Fruit fly (Drosophila melanogaster): Measurements from ENCODE around the gene Or67d.
A peak's percentile ranks its signal among the peaks of the same experiment; 100 is the strongest.

Gene Or67d

DNA sequence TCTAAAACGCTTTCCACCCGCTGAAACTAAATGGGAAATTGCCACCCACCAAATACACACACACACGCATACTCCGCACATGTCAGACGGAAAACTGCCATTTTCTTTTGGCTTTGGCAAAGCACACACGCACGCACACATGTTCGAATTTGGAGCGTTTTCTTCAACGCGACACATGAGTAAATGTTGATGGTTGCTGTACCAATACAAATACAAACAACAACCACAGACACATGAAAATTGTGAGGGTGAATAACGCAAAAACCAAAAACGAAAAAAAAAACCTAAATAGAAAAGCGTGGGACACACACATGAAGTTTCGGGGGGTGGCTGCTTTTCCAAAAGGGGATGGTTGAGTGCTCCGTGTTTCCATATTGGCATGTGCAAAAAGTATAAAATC, 36.5 kb downstream of the Or67d start:
- TF ChIP-seq woc (GFP tag; optimal IDR thresholded peaks at IDR 0.05) (no peak), dsf (GFP tag; optimal IDR thresholded peaks at IDR 0.05; ENCODE audit: borderline replicate concordance) (no peak), rgr (GFP tag; optimal IDR thresholded peaks at IDR 0.05) (no peak), CrebA (GFP tag; optimal IDR thresholded peaks at IDR 0.05; ENCODE audit: borderline replicate concordance) (no peak), GATAd (GFP tag; optimal IDR thresholded peaks at IDR 0.05) (no peak), HLH106 (tag; optimal IDR thresholded peaks at IDR 0.05) (no peak), jim (GFP tag; optimal IDR thresholded peaks at IDR 0.05) (no peak), h (GFP tag; optimal IDR thresholded peaks at IDR 0.05) (no peak), OdsH (GFP tag; optimal IDR thresholded peaks at IDR 0.05) (no peak), dl (GFP tag; optimal IDR thresholded peaks at IDR 0.05; ENCODE audit: insufficient read depth in 1 of 2, partially characterized antibody in 2 of 2) (no peak), ey (GFP tag; optimal IDR thresholded peaks at IDR 0.05) (no peak), Hnf4 (GFP tag; optimal IDR thresholded peaks at IDR 0.05) (no peak), psq (GFP tag; optimal IDR thresholded peaks at IDR 0.05) (no peak), pan (optimal IDR thresholded peaks at IDR 0.05) (no peak), dmrt93B (GFP tag; optimal IDR thresholded peaks at IDR 0.05) (no peak), CG32264 (GFP tag; optimal IDR thresholded peaks at IDR 0.05) (no peak), foxo (GFP tag; optimal IDR thresholded peaks at IDR 0.05) (no peak), br (GFP tag; optimal IDR thresholded peaks at IDR 0.05) (no peak), sage (GFP tag; optimal IDR thresholded peaks at IDR 0.05) (no peak), lola (GFP tag; optimal IDR thresholded peaks at IDR 0.05) (no peak)

DNA sequence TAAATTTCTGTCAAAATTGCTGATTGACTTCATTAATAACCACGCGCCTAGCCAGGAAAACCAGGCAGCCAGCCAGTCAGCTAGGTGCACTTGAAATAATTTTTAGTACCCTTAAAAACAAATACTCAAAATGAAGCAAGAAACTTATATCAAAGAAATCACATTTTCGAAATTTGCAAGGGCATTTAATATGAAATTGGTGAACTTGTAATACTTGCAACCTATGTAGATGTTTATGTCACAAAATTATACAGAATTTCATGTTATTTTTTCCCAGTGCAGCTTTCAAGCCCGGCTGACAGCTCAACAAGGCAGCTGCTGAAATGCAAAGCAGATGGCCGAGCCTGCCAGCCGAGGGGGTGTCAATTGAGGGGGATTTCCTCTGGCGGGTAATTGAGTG, 41.9 kb downstream of the Or67d start:
- no peak for TF ChIP-seq usp (GFP tag; optimal IDR thresholded peaks at IDR 0.05)
- no peak for TF ChIP-seq tai (GFP tag; optimal IDR thresholded peaks at IDR 0.05)
- no peak for TF ChIP-seq h (GFP tag; optimal IDR thresholded peaks at IDR 0.05)
- no peak for TF ChIP-seq dmrt93B (GFP tag; optimal IDR thresholded peaks at IDR 0.05)

DNA sequence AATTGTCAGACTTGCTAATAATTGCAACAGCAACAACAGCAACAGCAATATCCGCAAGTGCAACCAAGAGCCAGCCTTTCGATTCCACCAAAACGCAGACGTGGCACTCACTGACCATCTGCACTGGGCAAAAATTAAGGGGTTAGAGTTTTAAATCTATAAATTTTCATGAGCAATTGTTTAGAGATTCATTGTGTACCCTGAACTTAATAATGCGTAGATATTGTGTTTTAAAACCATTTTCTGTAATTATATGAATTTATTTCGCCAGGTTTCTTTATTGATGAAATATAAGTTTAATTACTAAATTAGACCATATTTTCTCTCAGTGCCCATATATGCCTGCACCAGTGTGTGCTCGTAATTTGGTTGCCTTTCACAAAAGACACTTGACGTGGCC, 42.8 kb downstream of the Or67d start:
- TF ChIP-seq Sp1 (GFP tag; optimal IDR thresholded peaks at IDR 0.05) (peak; percentile 44), sage (GFP tag; optimal IDR thresholded peaks at IDR 0.05) (peak; percentile 22), rgr (GFP tag; optimal IDR thresholded peaks at IDR 0.05) (peak; percentile 34), Hr78 (GFP tag; optimal IDR thresholded peaks at IDR 0.05) (no peak), foxo (GFP tag; optimal IDR thresholded peaks at IDR 0.05) (peak in 1 of 2 experiments; percentile 67), OdsH (GFP tag; optimal IDR thresholded peaks at IDR 0.05) (peak; percentile 57), Abd-B (GFP tag; optimal IDR thresholded peaks at IDR 0.05) (no peak), HLH106 (tag; optimal IDR thresholded peaks at IDR 0.05) (peak; percentile 56), br (GFP tag; optimal IDR thresholded peaks at IDR 0.05) (peak; percentile 52), brk (GFP tag; optimal IDR thresholded peaks at IDR 0.05) (no peak), Hnf4 (GFP tag; optimal IDR thresholded peaks at IDR 0.05) (peak; percentile 24), Mio (GFP tag; optimal IDR thresholded peaks at IDR 0.05) (no peak), psq (GFP tag; optimal IDR thresholded peaks at IDR 0.05) (peak; percentile 34), ey (GFP tag; optimal IDR thresholded peaks at IDR 0.05) (peak; percentile 43), fru (GFP tag; optimal IDR thresholded peaks at IDR 0.05) (peak; percentile 67), woc (GFP tag; optimal IDR thresholded peaks at IDR 0.05) (peak; percentile 44), dl (GFP tag; optimal IDR thresholded peaks at IDR 0.05; ENCODE audit: insufficient read depth in 1 of 2, partially characterized antibody in 2 of 2) (no peak), h (GFP tag; optimal IDR thresholded peaks at IDR 0.05) (peak; percentile 69), CG9705 (GFP tag; optimal IDR thresholded peaks at IDR 0.05) (peak; percentile 1)

DNA sequence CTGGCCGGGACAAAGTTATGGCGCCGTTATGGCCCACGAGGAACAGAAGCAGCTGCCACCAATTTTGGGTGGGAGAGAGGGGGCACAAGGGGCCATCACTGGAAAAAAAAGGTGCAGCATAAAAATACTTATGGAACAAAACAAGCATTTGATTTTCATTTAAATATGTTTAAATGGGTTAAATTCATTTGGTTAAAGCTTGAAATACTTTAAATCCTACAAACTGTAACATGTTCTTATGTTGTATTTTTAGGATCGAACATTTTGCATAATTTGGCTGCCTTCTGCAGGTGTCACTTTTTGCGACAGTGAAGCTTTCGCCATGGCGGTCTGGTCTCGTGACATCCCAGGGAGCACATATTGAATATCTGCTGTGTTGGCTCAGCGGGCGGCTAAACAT, 45.4 kb downstream of the Or67d start:
- TF ChIP-seq h (GFP tag; optimal IDR thresholded peaks at IDR 0.05) (no peak), Vsx2 (GFP tag; optimal IDR thresholded peaks at IDR 0.05; ENCODE audit: partially characterized antibody) (no peak), CG9705 (GFP tag; optimal IDR thresholded peaks at IDR 0.05) (no peak), tai (GFP tag; optimal IDR thresholded peaks at IDR 0.05) (no peak), Abd-B (GFP tag; optimal IDR thresholded peaks at IDR 0.05) (no peak), dl (GFP tag; optimal IDR thresholded peaks at IDR 0.05; ENCODE audit: insufficient read depth in 1 of 2, partially characterized antibody in 2 of 2) (no peak), Dfd (GFP tag; optimal IDR thresholded peaks at IDR 0.05) (no peak), psq (GFP tag; optimal IDR thresholded peaks at IDR 0.05) (no peak), Dif (GFP tag; optimal IDR thresholded peaks at IDR 0.05; ENCODE audit: partially characterized antibody) (no peak), ey (GFP tag; optimal IDR thresholded peaks at IDR 0.05) (no peak), br (GFP tag; optimal IDR thresholded peaks at IDR 0.05) (no peak), woc (GFP tag; optimal IDR thresholded peaks at IDR 0.05) (no peak), Jra (GFP tag; optimal IDR thresholded peaks at IDR 0.05) (no peak), fru (GFP tag; optimal IDR thresholded peaks at IDR 0.05) (no peak), lola (GFP tag; optimal IDR thresholded peaks at IDR 0.05) (no peak), pan (optimal IDR thresholded peaks at IDR 0.05) (no peak), Mio (GFP tag; optimal IDR thresholded peaks at IDR 0.05) (no peak), HLH106 (tag; optimal IDR thresholded peaks at IDR 0.05) (no peak), Hr83 (GFP tag; optimal IDR thresholded peaks at IDR 0.05; ENCODE audit: poor library complexity, severe bottlenecking) (no peak)
